Worm (Caenorhabditis elegans) whole organism, mixed stage, embryonic: Measurements from ENCODE around the gene obr-3.

Experiments
- M03D4.4 ChIP-seq: sonication (generic microtip); optimal IDR thresholded peaks from 2 replicates; lab custom pipeline; 2017; ENCODE audit warnings: mild to moderate bottlenecking, missing genetic modification characterization, missing compliant biosample characterization
- bed-3 ChIP-seq: fragments of 200-800 bp; sonication (Bioruptor generic); optimal IDR thresholded peaks from 3 replicates; lab custom pipeline; 2018; ENCODE audit warnings: mild to moderate bottlenecking, missing genetic modification characterization, moderate library complexity, missing compliant biosample characterization
- blmp-1 ChIP-seq: fragments of 150-350 bp; optimal IDR thresholded peaks from 2 replicates; lab custom pipeline; 2014; ENCODE audit warnings: missing biosample characterization, missing genetic modification characterization
- ceh-39 ChIP-seq: fragments of 150-350 bp; optimal IDR thresholded peaks from 2 replicates; lab custom pipeline; 2014; ENCODE audit warnings: missing biosample characterization, missing genetic modification characterization
- ceh-43 ChIP-seq: fragments of 200-800 bp; sonication (Bioruptor generic); optimal IDR thresholded peaks from 2 replicates; lab custom pipeline; 2018; ENCODE audit warnings: mild to moderate bottlenecking, missing genetic modification characterization, moderate library complexity, missing compliant biosample characterization
- ceh-83 ChIP-seq: fragments of 200-800 bp; sonication (Bioruptor generic); optimal IDR thresholded peaks from 2 replicates; lab custom pipeline; 2018; ENCODE audit warnings: mild to moderate bottlenecking, missing genetic modification characterization, missing compliant biosample characterization
- ces-1 ChIP-seq: fragments of 150-350 bp; optimal IDR thresholded peaks from 2 replicates; lab custom pipeline; 2014; ENCODE audit warnings: missing biosample characterization, missing genetic modification reagents, missing genetic modification characterization
- drap-1 ChIP-seq: fragments of 200-800 bp; sonication (Bioruptor generic); optimal IDR thresholded peaks from 3 replicates; lab custom pipeline; 2018; ENCODE audit warnings: mild to moderate bottlenecking, missing genetic modification characterization, missing compliant biosample characterization
- elt-1 ChIP-seq: sonication (generic microtip); optimal IDR thresholded peaks from 2 replicates; lab custom pipeline; 2017; ENCODE audit warnings: missing genetic modification characterization, mild to moderate bottlenecking, missing compliant biosample characterization, antibody characterized with exemption, moderate library complexity, borderline replicate concordance; ENCODE audit not compliant: insufficient read depth
- elt-3 ChIP-seq: fragments of 150-350 bp; optimal IDR thresholded peaks from 2 replicates; lab custom pipeline; 2014; ENCODE audit warnings: missing biosample characterization, missing genetic modification characterization
- flh-1 ChIP-seq: fragments of 200-800 bp; sonication (Bioruptor generic); optimal IDR thresholded peaks from 2 replicates; lab custom pipeline; 2018; ENCODE audit warnings: mild to moderate bottlenecking, missing genetic modification characterization, moderate library complexity, missing compliant biosample characterization
- ham-2 ChIP-seq: fragments of 200-800 bp; sonication (Bioruptor generic); optimal IDR thresholded peaks from 2 replicates; lab custom pipeline; 2018; ENCODE audit warnings: mild to moderate bottlenecking, missing genetic modification characterization, missing compliant biosample characterization
- hlh-1 ChIP-seq: fragments of 150-350 bp; optimal IDR thresholded peaks from 2 replicates; lab custom pipeline; 2014; ENCODE audit warnings: missing biosample characterization, missing genetic modification reagents, missing genetic modification characterization
- lin-13 ChIP-seq: fragments of 150-350 bp; optimal IDR thresholded peaks from 2 replicates; lab custom pipeline; 2014; ENCODE audit warnings: missing biosample characterization, missing genetic modification characterization
- lin-32 ChIP-seq: fragments of 200-800 bp; sonication (Bioruptor generic); optimal IDR thresholded peaks from 2 replicates; lab custom pipeline; 2018; ENCODE audit warnings: mild to moderate bottlenecking, missing genetic modification characterization, missing compliant biosample characterization
- mab-5 ChIP-seq: fragments of 150-350 bp; optimal IDR thresholded peaks from 2 replicates; lab custom pipeline; 2014; ENCODE audit warnings: missing biosample characterization, missing genetic modification characterization
- mep-1 ChIP-seq: fragments of 150-350 bp; optimal IDR thresholded peaks from 2 replicates; lab custom pipeline; 2017; ENCODE audit warnings: missing biosample characterization, missing genetic modification reagents, missing genetic modification characterization, inconsistent platforms
- mls-2 ChIP-seq: sonication (generic microtip); optimal IDR thresholded peaks from 2 replicates; lab custom pipeline; 2016; ENCODE audit warnings: mild to moderate bottlenecking, missing genetic modification characterization, moderate library complexity, missing compliant biosample characterization
- nhr-12 ChIP-seq: fragments of 150-350 bp; optimal IDR thresholded peaks from 2 replicates; lab custom pipeline; 2014; ENCODE audit warnings: missing biosample characterization, missing genetic modification characterization
- nhr-2 ChIP-seq: fragments of 150-350 bp; optimal IDR thresholded peaks from 2 replicates; lab custom pipeline; 2014; ENCODE audit warnings: missing biosample characterization, missing genetic modification characterization
- nhr-28 ChIP-seq: fragments of 150-350 bp; optimal IDR thresholded peaks from 2 replicates; lab custom pipeline; 2014; ENCODE audit warnings: missing biosample characterization, missing genetic modification characterization
- nhr-76 ChIP-seq: sonication (generic microtip); optimal IDR thresholded peaks from 2 replicates; lab custom pipeline; 2017; ENCODE audit warnings: missing biosample characterization, missing genetic modification characterization
- pha-4 ChIP-seq: fragments of 150-350 bp; optimal IDR thresholded peaks from 2 replicates; lab custom pipeline; 2018; ENCODE audit warnings: missing biosample characterization, missing genetic modification reagents, missing genetic modification characterization
- snpc-4 ChIP-seq: fragments of 150-350 bp; optimal IDR thresholded peaks from 2 replicates; lab custom pipeline; 2014; ENCODE audit warnings: missing biosample characterization, missing genetic modification characterization
- sptf-1 ChIP-seq: sonication (generic microtip); optimal IDR thresholded peaks from 2 replicates; lab custom pipeline; 2017; ENCODE audit warnings: mild to moderate bottlenecking, missing genetic modification characterization, moderate library complexity, missing compliant biosample characterization
- tbx-8 ChIP-seq: fragments of 200-800 bp; sonication (Bioruptor generic); optimal IDR thresholded peaks from 2 replicates; lab custom pipeline; 2018; ENCODE audit warnings: mild to moderate bottlenecking, missing genetic modification characterization, moderate library complexity, missing compliant biosample characterization
- unc-39 ChIP-seq: fragments of 150-350 bp; optimal IDR thresholded peaks from 2 replicates; lab custom pipeline; 2014; ENCODE audit warnings: missing biosample characterization, missing genetic modification characterization
- unc-62 ChIP-seq: fragments of 150-350 bp; optimal IDR thresholded peaks from 2 replicates; lab custom pipeline; 2014; ENCODE audit warnings: missing biosample characterization, missing genetic modification reagents, missing genetic modification characterization
- zip-8 ChIP-seq: fragments of 150-350 bp; optimal IDR thresholded peaks from 2 replicates; lab custom pipeline; 2014; ENCODE audit warnings: missing biosample characterization, missing genetic modification characterization
- ztf-11 ChIP-seq: fragments of 150-350 bp; optimal IDR thresholded peaks from 2 replicates; lab custom pipeline; 2014; ENCODE audit warnings: missing biosample characterization, missing genetic modification characterization

The obr-3 gene

DNA sequence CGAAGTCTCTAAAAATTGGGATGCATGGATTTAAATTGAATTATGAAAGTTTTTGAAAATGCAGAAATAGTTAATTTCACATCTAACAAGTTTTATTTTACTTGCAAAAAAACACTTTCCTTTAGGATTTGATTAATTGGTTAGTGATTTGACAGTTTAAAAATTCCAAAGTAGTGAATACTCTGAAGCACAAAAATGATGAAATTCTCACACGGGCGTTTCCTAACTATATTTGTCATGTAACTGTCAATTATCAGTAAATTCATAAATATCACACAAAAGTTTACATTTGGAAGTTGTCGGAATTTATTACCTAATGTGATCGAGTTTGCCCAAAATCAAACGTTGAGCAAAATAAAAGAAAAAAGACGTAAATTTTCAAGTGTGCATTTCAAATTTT, 1.5 kb upstream of the obr-3 start:
- TF ChIP-seq hlh-1 (tag; lab: Kevin White, UChicago) = no peak
- TF ChIP-seq ham-2 (GFP tag; lab: Kevin White, UChicago) = no peak
- no peak for TF ChIP-seq zip-8 (tag; lab: Kevin White, UChicago)
- no peak for TF ChIP-seq elt-1 (tag; lab: Kevin White, UChicago)
- TF ChIP-seq nhr-2 (tag; lab: Kevin White, UChicago) = no peak
- no peak for TF ChIP-seq lin-13 (tag; lab: Kevin White, UChicago)
- no peak for TF ChIP-seq blmp-1 (tag; lab: Kevin White, UChicago)
- no peak for TF ChIP-seq unc-39 (tag; lab: Kevin White, UChicago)
- TF ChIP-seq snpc-4 (tag; lab: Kevin White, UChicago) = no peak
- TF ChIP-seq ceh-39 (tag; lab: Kevin White, UChicago) = no peak
- no peak for TF ChIP-seq mab-5 (tag; lab: Kevin White, UChicago)
- no peak for TF ChIP-seq elt-3 (tag; lab: Kevin White, UChicago)
- no peak for TF ChIP-seq nhr-12 (tag; lab: Kevin White, UChicago)
- no peak for TF ChIP-seq flh-1 (GFP tag; lab: Kevin White, UChicago)
- TF ChIP-seq, all 35 proteins: peak for 0

DNA sequence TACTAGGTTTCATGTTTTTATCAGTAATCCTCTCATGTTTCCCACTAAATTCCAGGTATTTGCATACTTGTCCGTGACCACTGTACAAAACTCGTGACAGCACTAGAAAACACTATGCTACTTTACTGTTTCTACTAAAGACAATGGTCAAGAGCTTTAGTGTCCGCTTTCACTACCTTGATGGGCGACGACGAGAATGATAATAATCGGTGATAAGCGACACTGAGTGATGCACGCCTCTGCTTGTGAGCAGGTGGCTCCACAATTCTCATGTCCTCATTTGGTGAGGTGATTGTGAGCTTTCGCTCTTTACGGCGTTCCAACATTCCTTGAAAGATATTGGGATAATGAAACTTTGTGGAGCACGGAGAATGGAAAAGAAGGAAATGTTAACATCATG, 6.4 kb downstream of the obr-3 start:
- no peak for TF ChIP-seq unc-62 (GFP tag; lab: Kevin White, UChicago)
- TF ChIP-seq ham-2 (GFP tag; lab: Kevin White, UChicago) = no peak
- TF ChIP-seq snpc-4 (tag; lab: Kevin White, UChicago) = no peak
- no peak for TF ChIP-seq bed-3 (GFP tag; lab: Kevin White, UChicago)
- TF ChIP-seq mep-1 = no peak
- TF ChIP-seq, all 35 proteins: peak for 0

DNA sequence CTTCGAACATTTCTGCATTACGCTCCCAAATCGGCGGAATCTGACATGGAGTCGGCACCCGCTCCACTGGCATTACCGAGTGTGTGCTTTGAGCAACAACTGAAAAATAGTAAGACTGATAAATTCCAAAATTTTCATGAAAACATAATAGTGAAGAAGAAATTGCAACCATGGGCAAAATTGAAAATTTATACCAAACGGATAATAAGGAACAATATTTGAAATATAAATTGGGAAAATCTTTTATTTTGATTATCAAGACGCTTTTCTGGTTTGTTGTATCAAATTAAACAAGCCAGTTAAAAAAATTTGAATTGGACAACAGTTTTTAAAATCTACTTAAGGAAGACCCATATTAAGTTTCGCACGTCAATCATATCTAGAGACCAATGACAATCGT, 16.1 kb downstream of the obr-3 start, which contains the start of gene ZK1086.2:
Gene ZK1086.2, minus strand, starts transcription at position 101 of the 400 bp plus-strand sequence.
- TF ChIP-seq ceh-83 (no peak), elt-1 (tag; lab: Kevin White, UChicago) (no peak), blmp-1 (tag; lab: Kevin White, UChicago) (no peak), nhr-12 (tag; lab: Kevin White, UChicago) (no peak), unc-39 (tag; lab: Kevin White, UChicago) (no peak)

DNA sequence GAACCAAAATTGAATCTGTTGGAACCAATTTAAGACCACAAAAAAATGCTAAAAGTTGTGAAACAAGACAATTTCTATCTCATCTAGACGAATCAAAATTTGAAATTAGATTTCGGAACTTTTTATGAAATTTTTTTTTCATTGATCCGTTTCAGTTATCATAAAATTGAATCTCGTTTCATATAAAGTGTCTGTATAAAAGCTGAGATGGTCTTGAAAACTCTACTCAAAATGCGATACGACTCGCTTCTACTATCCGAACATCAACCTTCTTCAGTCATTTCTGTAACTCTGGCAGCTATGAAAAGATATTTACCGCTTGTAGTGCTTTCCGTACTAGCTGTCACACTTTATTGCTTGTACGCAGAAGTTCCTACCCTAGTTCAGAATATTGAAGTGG, 19.1 kb downstream of the obr-3 start, which contains the start of gene ZK1086.3:
Gene ZK1086.3, plus strand, starts transcription at position 301 of the 400 bp plus-strand sequence.
- TF ChIP-seq ceh-43 (GFP tag; lab: Kevin White, UChicago) (no peak), ceh-83 (no peak), snpc-4 (tag; lab: Kevin White, UChicago) (no peak)

DNA sequence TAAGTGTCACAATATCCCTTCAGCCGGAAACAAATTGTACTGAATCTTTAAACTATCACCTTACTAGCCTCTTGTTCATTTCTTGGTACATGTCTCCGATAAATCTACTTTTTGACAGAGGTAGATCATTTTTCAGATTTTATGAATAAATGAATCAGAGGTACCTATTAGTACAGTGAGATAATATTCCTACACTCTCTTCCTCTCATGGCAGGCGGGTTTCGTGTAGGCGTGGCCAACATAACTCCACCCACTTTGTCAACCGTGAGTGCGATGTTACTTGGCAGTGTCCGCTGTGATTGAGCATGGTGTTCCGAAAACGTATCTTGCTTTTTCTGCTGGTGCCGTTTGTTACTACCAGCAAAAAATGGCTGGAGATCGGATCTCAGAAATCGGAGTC, 24.4 kb downstream of the obr-3 start, which contains the start of gene F55F3.4:
Gene F55F3.4, plus strand, starts transcription at position 301 of the 400 bp plus-strand sequence.
- no peak for TF ChIP-seq sptf-1 (tag; lab: Kevin White, UChicago)
- TF ChIP-seq tbx-8 = no peak
- no peak for TF ChIP-seq flh-1 (GFP tag; lab: Kevin White, UChicago)
- TF ChIP-seq nhr-2 (tag; lab: Kevin White, UChicago) = no peak
- no peak for TF ChIP-seq drap-1 (GFP tag; lab: Kevin White, UChicago)
- TF ChIP-seq ceh-39 (tag; lab: Kevin White, UChicago) = no peak
- no peak for TF ChIP-seq mls-2 (tag; lab: Kevin White, UChicago)
- no peak for TF ChIP-seq ham-2 (GFP tag; lab: Kevin White, UChicago)
- no peak for TF ChIP-seq mab-5 (tag; lab: Kevin White, UChicago)
- no peak for TF ChIP-seq nhr-76
- no peak for TF ChIP-seq lin-13 (tag; lab: Kevin White, UChicago)
- TF ChIP-seq ztf-11 (tag; lab: Kevin White, UChicago) = no peak
- TF ChIP-seq M03D4.4 = no peak
- TF ChIP-seq zip-8 (tag; lab: Kevin White, UChicago) = no peak
- TF ChIP-seq nhr-28 (tag; lab: Kevin White, UChicago) = no peak
- no peak for TF ChIP-seq unc-62 (GFP tag; lab: Kevin White, UChicago)
- TF ChIP-seq, all 35 proteins: peak for 0

DNA sequence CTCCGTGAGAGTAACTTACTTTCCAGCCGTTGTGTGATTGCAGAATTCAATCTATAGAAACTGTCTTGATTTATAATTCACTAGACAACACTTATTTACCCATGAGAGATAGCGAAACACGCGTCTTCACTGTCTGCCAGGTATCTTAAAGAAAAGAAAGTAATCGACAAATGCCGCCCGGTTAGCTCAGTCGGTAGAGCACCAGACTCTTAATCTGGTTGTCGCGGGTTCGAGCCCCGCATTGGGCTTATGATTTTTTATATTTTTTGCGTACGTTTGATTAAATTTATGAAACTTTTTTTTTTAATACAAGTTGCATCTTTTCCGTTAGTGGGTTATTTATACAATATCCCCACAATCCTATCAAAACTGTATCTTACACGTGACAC, 27.6 kb downstream of the obr-3 start:
- TF ChIP-seq mab-5 (tag; lab: Kevin White, UChicago) (no peak), pha-4 (tag; lab: Kevin White, UChicago) (no peak), elt-1 (tag; lab: Kevin White, UChicago) (no peak), mls-2 (tag; lab: Kevin White, UChicago) (no peak), snpc-4 (tag; lab: Kevin White, UChicago) (no peak), zip-8 (tag; lab: Kevin White, UChicago) (no peak), M03D4.4 (no peak), elt-3 (tag; lab: Kevin White, UChicago) (no peak), nhr-28 (tag; lab: Kevin White, UChicago) (no peak), nhr-76 (no peak), nhr-2 (tag; lab: Kevin White, UChicago) (no peak), lin-32 (GFP tag; lab: Kevin White, UChicago) (no peak), nhr-12 (tag; lab: Kevin White, UChicago) (no peak), ces-1 (GFP tag; lab: Kevin White, UChicago) (no peak), hlh-1 (tag; lab: Kevin White, UChicago) (no peak), unc-39 (tag; lab: Kevin White, UChicago) (no peak)
